Worm (Caenorhabditis elegans) whole organism, mixed stage, embryonic: ENCODE data around the gene ptp-2.

Source experiments
- M03D4.4 ChIP-seq: sonication (generic microtip); optimal IDR thresholded peaks from 2 replicates; lab custom pipeline; 2017; ENCODE audit warnings: mild to moderate bottlenecking, missing genetic modification characterization, missing compliant biosample characterization
- ceh-83 ChIP-seq: fragments of 200-800 bp; sonication (Bioruptor generic); optimal IDR thresholded peaks from 2 replicates; lab custom pipeline; 2018; ENCODE audit warnings: mild to moderate bottlenecking, missing genetic modification characterization, missing compliant biosample characterization
- nhr-12 ChIP-seq: fragments of 150-350 bp; optimal IDR thresholded peaks from 2 replicates; lab custom pipeline; 2014; ENCODE audit warnings: missing biosample characterization, missing genetic modification characterization
- nhr-2 ChIP-seq: fragments of 150-350 bp; optimal IDR thresholded peaks from 2 replicates; lab custom pipeline; 2014; ENCODE audit warnings: missing biosample characterization, missing genetic modification characterization
- nhr-28 ChIP-seq: fragments of 150-350 bp; optimal IDR thresholded peaks from 2 replicates; lab custom pipeline; 2014; ENCODE audit warnings: missing biosample characterization, missing genetic modification characterization
- nhr-76 ChIP-seq: sonication (generic microtip); optimal IDR thresholded peaks from 2 replicates; lab custom pipeline; 2017; ENCODE audit warnings: missing biosample characterization, missing genetic modification characterization
- unc-39 ChIP-seq: fragments of 150-350 bp; optimal IDR thresholded peaks from 2 replicates; lab custom pipeline; 2014; ENCODE audit warnings: missing biosample characterization, missing genetic modification characterization

- TF ChIP-seq nhr-2 (tag; lab: Kevin White, UChicago) (no peak), ceh-83 (GFP tag; lab: Kevin White, UChicago) (no peak), unc-39 (tag; lab: Kevin White, UChicago) (no peak), nhr-12 (tag; lab: Kevin White, UChicago) (no peak), M03D4.4 (tag; lab: Kevin White, UChicago) (no peak), nhr-28 (tag; lab: Kevin White, UChicago) (no peak), nhr-76 (no peak)
Measured at ce11 chrII:5902139-5902538, 16.3 kb upstream of the ptp-2 start.
